Worm (Caenorhabditis elegans): ENCODE data around the gene F38B6.7.

DNA sequence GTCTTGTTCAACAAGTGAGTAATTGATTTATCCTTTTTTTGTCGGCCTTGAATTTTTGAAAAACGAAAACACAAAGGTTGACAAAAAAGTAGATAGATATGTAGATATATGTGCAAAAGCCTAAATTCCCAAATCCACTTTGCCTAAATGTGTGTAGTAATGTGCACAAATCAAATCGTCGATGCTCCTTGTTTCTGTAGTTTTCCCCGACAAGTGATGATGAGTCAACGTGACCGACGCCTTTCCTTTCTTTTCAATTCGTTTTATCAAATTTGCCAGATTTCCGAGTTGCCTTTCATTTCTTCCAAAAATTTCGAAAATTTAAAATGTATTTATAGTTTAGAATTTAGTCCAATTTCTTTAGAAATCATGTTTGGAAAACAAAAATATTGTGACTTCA lies 7.0 kb upstream of the F38B6.7 start:
- TF ChIP-seq daf-19 (GFP tag; conservative IDR thresholded peaks at IDR 0.05) (no peak), unc-62 (GFP tag; optimal IDR thresholded peaks at IDR 0.05 in 1 of 2) (peak in 1 of 2 experiments; percentile 37), unc-62 (tag; optimal IDR thresholded peaks at IDR 0.05) (no peak), nhr-25 (tag; optimal IDR thresholded peaks at IDR 0.05; ENCODE audit: borderline replicate concordance, insufficient read depth) (no peak), Y5F2A.4 (GFP tag; optimal IDR thresholded peaks at IDR 0.05) (no peak)

All from whole organism, L4 larva.